Worm (Caenorhabditis elegans) whole organism, young adult: ENCODE results near the gene F08F8.6.

Source experiments
- C17E4.6 ChIP-seq: fragments of 200-800 bp; sonication (Bioruptor generic); IDR thresholded peaks from 2 replicates; pipeline ENCODE4 v1.3.6; 2022; ENCODE audit warnings: missing genetic modification reagents, missing genetic modification characterization, missing compliant biosample characterization
- F22D6.2 ChIP-seq: sonication (generic microtip); optimal IDR thresholded peaks from 2 replicates; lab custom pipeline; 2016; ENCODE audit warnings: mild to moderate bottlenecking, missing genetic modification characterization, missing compliant biosample characterization
- F49E8.2 ChIP-seq: sonication (generic microtip); optimal IDR thresholded peaks from 3 replicates; lab custom pipeline; 2017; ENCODE audit warnings: missing genetic modification characterization, mild to moderate bottlenecking, missing compliant biosample characterization, antibody characterized with exemption, moderate library complexity; ENCODE audit not compliant: insufficient read depth
- F52B5.7 ChIP-seq: sonication (generic microtip); optimal IDR thresholded peaks from 2 replicates; lab custom pipeline; 2016; ENCODE audit warnings: mild to moderate bottlenecking, missing genetic modification characterization, missing compliant biosample characterization
- F57A8.1 ChIP-seq: fragments of 200-800 bp; sonication (Bioruptor generic); optimal IDR thresholded peaks from 2 replicates; lab custom pipeline; 2018; ENCODE audit warnings: mild to moderate bottlenecking, missing genetic modification characterization, moderate library complexity, missing compliant biosample characterization
- K11D2.4 ChIP-seq: fragments of 200-800 bp; sonication (Bioruptor generic); IDR thresholded peaks from 2 replicates; pipeline ENCODE4 v1.3.6; 2022; ENCODE audit warnings: missing genetic modification reagents, missing genetic modification characterization, missing compliant biosample characterization
- K12H6.12 ChIP-seq: fragments of 200-800 bp; sonication (Bioruptor generic); optimal IDR thresholded peaks from 2 replicates; lab custom pipeline; 2018; ENCODE audit warnings: mild to moderate bottlenecking, missing genetic modification characterization, missing compliant biosample characterization
- T07F8.4 ChIP-seq: sonication (generic microtip); optimal IDR thresholded peaks from 2 replicates; lab custom pipeline; 2016; ENCODE audit warnings: mild to moderate bottlenecking, missing genetic modification characterization, moderate library complexity, missing compliant biosample characterization
- Y56A3A.18 ChIP-seq: fragments of 200-800 bp; sonication (Bioruptor generic); IDR thresholded peaks from 2 replicates; pipeline ENCODE4 v1.3.6; 2022; ENCODE audit warnings: missing genetic modification reagents, missing genetic modification characterization, missing compliant biosample characterization
- Y67H2A.10 ChIP-seq: fragments of 200-800 bp; sonication (Bioruptor generic); conservative IDR thresholded peaks from 2 replicates; pipeline ENCODE4 v1.3.6; 2022; ENCODE audit warnings: missing genetic modification reagents, missing genetic modification characterization, missing compliant biosample characterization
- Y79H2A.3 ChIP-seq: fragments of 200-800 bp; sonication (Bioruptor generic); conservative IDR thresholded peaks from 2 replicates; pipeline ENCODE4 v1.3.6; 2022; ENCODE audit warnings: missing genetic modification reagents, missing genetic modification characterization, missing compliant biosample characterization
- akir-1 ChIP-seq: fragments of 200-800 bp; sonication (Bioruptor generic); optimal IDR thresholded peaks from 2 replicates; lab custom pipeline; 2018; ENCODE audit warnings: mild to moderate bottlenecking, missing genetic modification characterization, moderate library complexity, missing compliant biosample characterization
- aptf-2 ChIP-seq: fragments of 200-800 bp; sonication (Bioruptor generic); conservative IDR thresholded peaks from 2 replicates; pipeline ENCODE4 v1.3.6; 2022; ENCODE audit warnings: missing genetic modification reagents, missing genetic modification characterization, missing compliant biosample characterization
- attf-3 ChIP-seq: fragments of 200-800 bp; sonication (Bioruptor generic); conservative IDR thresholded peaks from 2 replicates; pipeline ENCODE4 v1.3.6; 2022; ENCODE audit warnings: missing genetic modification reagents, missing genetic modification characterization, missing compliant biosample characterization
- bed-1 ChIP-seq: fragments of 200-800 bp; sonication (Bioruptor generic); IDR thresholded peaks from 2 replicates; pipeline ENCODE4 v1.3.6; 2022; ENCODE audit warnings: missing genetic modification reagents, missing genetic modification characterization, missing compliant biosample characterization
- ccch-3 ChIP-seq: fragments of 200-800 bp; sonication (Bioruptor generic); optimal IDR thresholded peaks from 2 replicates; lab custom pipeline; 2018; ENCODE audit warnings: mild to moderate bottlenecking, missing genetic modification characterization, missing compliant biosample characterization
- cebp-1 ChIP-seq, 2 experiments: fragments of 200-800 bp in 1 of 2; sonication (Bioruptor generic) in 1 of 2; sonication (generic microtip) in 1 of 2; IDR thresholded peaks in 1 of 2; optimal IDR thresholded peaks in 1 of 2; 2 replicates each; pipeline versions ENCODE4 v1.3.6 to Lab custom; 2017 to 2022; ENCODE audit warnings: missing compliant biosample characterization in 2 of 2, missing genetic modification characterization in 2 of 2, mild to moderate bottlenecking in 1 of 2, missing genetic modification reagents in 1 of 2, moderate library complexity in 1 of 2
- ceh-58 ChIP-seq: fragments of 200-800 bp; sonication (Bioruptor generic); IDR thresholded peaks from 2 replicates; pipeline ENCODE4 v1.3.6; 2022; ENCODE audit warnings: missing genetic modification characterization, missing compliant biosample characterization
- die-1 ChIP-seq: sonication (generic microtip); optimal IDR thresholded peaks from 2 replicates; lab custom pipeline; 2016; ENCODE audit warnings: missing genotype, mild to moderate bottlenecking, missing genetic modification characterization, missing compliant biosample characterization
- efl-1 ChIP-seq: fragments of 150-350 bp; optimal IDR thresholded peaks from 2 replicates; lab custom pipeline; 2014; ENCODE audit warnings: missing biosample characterization, missing genetic modification reagents, missing genetic modification characterization
- egl-44 ChIP-seq: fragments of 200-800 bp; sonication (Bioruptor generic); IDR thresholded peaks from 2 replicates; pipeline ENCODE4 v1.3.6; 2022; ENCODE audit warnings: missing genetic modification reagents, missing genetic modification characterization, missing compliant biosample characterization
- him-1 ChIP-seq: sonication (generic microtip); optimal IDR thresholded peaks from 2 replicates; lab custom pipeline; 2016; ENCODE audit warnings: missing genotype, missing genetic modification reagents, missing genetic modification characterization, missing compliant biosample characterization
- hmg-20 ChIP-seq: fragments of 200-800 bp; sonication (Bioruptor generic); IDR thresholded peaks from 2 replicates; pipeline ENCODE4 v1.3.6; 2022; ENCODE audit warnings: missing genetic modification reagents, missing genetic modification characterization, missing compliant biosample characterization
- hsf-1 ChIP-seq: fragments of 200-800 bp; sonication (Bioruptor generic); IDR thresholded peaks from 2 replicates; pipeline ENCODE4 v1.3.6; 2022; ENCODE audit warnings: missing genetic modification reagents, missing genetic modification characterization, missing compliant biosample characterization
- lag-1 ChIP-seq: fragments of 200-800 bp; sonication (Bioruptor generic); IDR thresholded peaks from 2 replicates; pipeline ENCODE4 v1.3.6; 2022; ENCODE audit warnings: missing genetic modification reagents, missing genetic modification characterization, missing compliant biosample characterization
- let-607 ChIP-seq, 2 experiments: fragments of 200-800 bp in 1 of 2; sonication (Bioruptor generic) in 1 of 2; sonication (generic microtip) in 1 of 2; optimal IDR thresholded peaks; 2 replicates each; lab custom pipeline; 2016 to 2018; ENCODE audit warnings: mild to moderate bottlenecking in 2 of 2, missing compliant biosample characterization in 2 of 2, missing genetic modification characterization in 2 of 2, moderate library complexity in 2 of 2, missing genotype in 1 of 2
- lin-40 ChIP-seq: sonication (generic microtip); optimal IDR thresholded peaks from 2 replicates; lab custom pipeline; 2016; ENCODE audit warnings: missing genetic modification characterization, mild to moderate bottlenecking, missing compliant biosample characterization, missing genotype, missing genetic modification reagents
- lir-1 ChIP-seq: fragments of 200-800 bp; sonication (Bioruptor generic); conservative IDR thresholded peaks from 2 replicates; pipeline ENCODE4 v1.3.6; 2022; ENCODE audit warnings: missing genetic modification reagents, missing genetic modification characterization, missing compliant biosample characterization
- lsy-27 ChIP-seq: sonication (generic microtip); optimal IDR thresholded peaks from 2 replicates; lab custom pipeline; 2017; ENCODE audit warnings: missing genetic modification characterization, mild to moderate bottlenecking, missing compliant biosample characterization, antibody characterized with exemption, missing genotype, borderline replicate concordance; ENCODE audit not compliant: insufficient read depth
- madf-3 ChIP-seq: fragments of 200-800 bp; sonication (Bioruptor generic); IDR thresholded peaks from 2 replicates; pipeline ENCODE4 v1.3.6; 2022; ENCODE audit warnings: missing genetic modification reagents, missing genetic modification characterization, missing compliant biosample characterization
- nhr-90 ChIP-seq: sonication (generic microtip); optimal IDR thresholded peaks from 2 replicates; lab custom pipeline; 2016; ENCODE audit warnings: missing genotype, mild to moderate bottlenecking, missing genetic modification characterization, missing compliant biosample characterization
- rpc-1 ChIP-seq, 2 experiments: fragments of 150-350 bp in 1 of 2; sonication (generic microtip) in 1 of 2; optimal IDR thresholded peaks; 2 replicates each; lab custom pipeline; 2014 to 2018; ENCODE audit warnings: missing biosample characterization in 1 of 2, missing genetic modification characterization in 1 of 2, missing genetic modification reagents in 1 of 2, missing genotype in 1 of 2
- sdz-38 ChIP-seq: sonication (generic microtip); optimal IDR thresholded peaks from 2 replicates; lab custom pipeline; 2016; ENCODE audit warnings: missing genotype, missing genetic modification characterization, missing compliant biosample characterization
- snpc-1.3 ChIP-seq: sonication (generic microtip); optimal IDR thresholded peaks from 2 replicates; lab custom pipeline; 2017; ENCODE audit warnings: missing genetic modification characterization, mild to moderate bottlenecking, missing compliant biosample characterization, antibody characterized with exemption, moderate library complexity, missing genotype, missing genetic modification reagents; ENCODE audit not compliant: insufficient read depth
- somi-1 ChIP-seq: fragments of 200-800 bp; sonication (Bioruptor generic); optimal IDR thresholded peaks from 2 replicates; lab custom pipeline; 2018; ENCODE audit warnings: mild to moderate bottlenecking, missing genetic modification characterization, missing compliant biosample characterization
- tbx-9 ChIP-seq: sonication (generic microtip); optimal IDR thresholded peaks from 2 replicates; lab custom pipeline; 2016; ENCODE audit warnings: borderline replicate concordance, missing genetic modification characterization, inconsistent platforms, missing compliant biosample characterization
- tlf-1 ChIP-seq: fragments of 200-800 bp; sonication (Bioruptor generic); optimal IDR thresholded peaks from 2 replicates; lab custom pipeline; 2018; ENCODE audit warnings: mild to moderate bottlenecking, missing genetic modification characterization, missing compliant biosample characterization
- zfh-2 ChIP-seq: fragments of 200-800 bp; sonication (Bioruptor generic); conservative IDR thresholded peaks from 2 replicates; pipeline ENCODE4 v1.3.6; 2022; ENCODE audit warnings: missing genetic modification reagents, missing genetic modification characterization, missing compliant biosample characterization
- ztf-18 ChIP-seq: sonication (generic microtip); optimal IDR thresholded peaks from 2 replicates; lab custom pipeline; 2016; ENCODE audit warnings: missing genotype, mild to moderate bottlenecking, missing genetic modification characterization, missing compliant biosample characterization
- ztf-3 ChIP-seq: fragments of 200-800 bp; sonication (Bioruptor generic); optimal IDR thresholded peaks from 2 replicates; lab custom pipeline; 2018; ENCODE audit warnings: mild to moderate bottlenecking, missing genetic modification characterization, missing compliant biosample characterization

Gene F08F8.6

ce11 chrIII:7335220-7335619 lies 8.3 kb upstream of the F08F8.6 start, which contains the start of gene F56C9.10 (continued):
- TF ChIP-seq ztf-18 (tag; lab: Kevin White, UChicago) (peak; percentile 16), sdz-38 (tag; lab: Kevin White, UChicago) (no peak), nhr-90 (peak; percentile 47), him-1 (tag; lab: Kevin White, UChicago) (no peak), madf-3 (GFP tag; lab: Robert Waterston, UW) (peak; percentile 77; the same call in 1 of the 2 replicates), aptf-2 (GFP tag; lab: Robert Waterston, UW) (no peak), ccch-3 (no peak), zfh-2 (GFP tag; lab: Robert Waterston, UW) (peak; percentile 75), ztf-3 (peak; percentile 42), F57A8.1 (GFP tag; lab: Kevin White, UChicago) (no peak), hsf-1 (GFP tag; lab: Robert Waterston, UW) (no peak), bed-1 (GFP tag; lab: Robert Waterston, UW) (no peak), F49E8.2 (tag; lab: Kevin White, UChicago) (no peak), Y67H2A.10 (GFP tag; lab: Robert Waterston, UW) (no peak), rpc-1 (optimal IDR thresholded peaks at IDR 0.05; lab: Kevin White, UChicago) (no peak), rpc-1 (tag; optimal IDR thresholded peaks at IDR 0.05; lab: Kevin White, UChicago) (no peak), die-1 (peak; percentile 34), K11D2.4 (GFP tag; lab: Robert Waterston, UW) (0 out of 2 replicates have a peak, but pooled peaks have one; percentile 35), Y56A3A.18 (no peak), lsy-27 (tag; lab: Kevin White, UChicago) (no peak), T07F8.4 (tag; lab: Kevin White, UChicago) (no peak), attf-3 (GFP tag; lab: Robert Waterston, UW) (no peak), cebp-1 (GFP tag; IDR thresholded peaks at IDR 0.05; lab: Robert Waterston, UW) (peak; percentile 78), cebp-1 (tag; optimal IDR thresholded peaks at IDR 0.05; lab: Kevin White, UChicago) (peak; percentile 86), akir-1 (GFP tag; lab: Kevin White, UChicago) (no peak), let-607 (tag; optimal IDR thresholded peaks at IDR 0.05; lab: Kevin White, UChicago) (peak; percentile 67 to 69), C17E4.6 (GFP tag; lab: Robert Waterston, UW) (no peak), ceh-58 (GFP tag; lab: Robert Waterston, UW) (no peak), efl-1 (no peak), F22D6.2 (tag; lab: Kevin White, UChicago) (peak; percentile 74), K12H6.12 (tag; lab: Kevin White, UChicago) (peak; percentile 78), snpc-1.3 (tag; lab: Kevin White, UChicago) (no peak), egl-44 (0 out of 2 replicates have a peak, but pooled peaks have one; percentile 34), lag-1 (GFP tag; lab: Robert Waterston, UW) (no peak), hmg-20 (GFP tag; lab: Robert Waterston, UW) (0 out of 2 replicates have a peak, but pooled peaks have one; percentile 5), F52B5.7 (tag; lab: Kevin White, UChicago) (no peak), lin-40 (tag; lab: Kevin White, UChicago) (peak; percentile 79), tlf-1 (GFP tag; lab: Kevin White, UChicago) (peak; percentile 67), somi-1 (peak; percentile 95), tbx-9 (tag; lab: Kevin White, UChicago) (no peak), Y79H2A.3 (no peak), lir-1 (GFP tag; lab: Robert Waterston, UW) (no peak)
